Fruit fly (Drosophila melanogaster): ENCODE results near the gene CG7518.
A peak's percentile ranks its signal among the peaks of the same experiment; 100 is the strongest.

The CG7518 gene

DNA sequence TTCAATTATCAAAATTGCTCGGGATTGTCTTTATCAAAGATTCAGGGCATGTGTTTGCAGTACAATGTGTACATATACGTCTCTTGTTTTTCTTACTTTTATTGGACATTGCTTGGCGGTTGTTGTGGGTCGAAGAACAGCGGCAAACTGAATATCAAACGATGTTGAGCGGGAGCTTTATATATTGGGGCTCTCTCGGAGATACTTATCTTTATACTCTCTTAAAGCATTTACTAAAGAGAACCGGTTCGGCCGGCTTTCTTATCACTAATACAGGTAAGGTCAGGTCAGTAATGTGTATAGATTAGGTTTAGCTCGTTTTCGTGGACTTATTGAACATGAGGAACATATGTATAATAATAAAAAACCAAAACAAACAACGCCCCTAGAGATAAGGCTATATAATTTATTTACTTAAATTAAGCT is 53.4 kb downstream of the CG7518 start, which contains the start of gene CG7966:
CG7966 (minus strand) TSS at position 156 of the 426 bp plus-strand sequence.
- TF ChIP-seq net (GFP tag; optimal IDR thresholded peaks at IDR 0.05) (peak; percentile 31), topi (GFP tag; optimal IDR thresholded peaks at IDR 0.05) (peak; percentile 13), CG8119 (GFP tag; IDR thresholded peaks at IDR 0.05) (0 out of 3 replicates have a peak, but pooled peaks have one; percentile 51), CG9139 (GFP tag; optimal IDR thresholded peaks at IDR 0.05) (peak; percentile 52), Sox102F (GFP tag; optimal IDR thresholded peaks at IDR 0.05) (peak; percentile 67), CG1621 (tag; optimal IDR thresholded peaks at IDR 0.05) (peak; percentile 25), CG3032 (tag; optimal IDR thresholded peaks at IDR 0.05) (peak; percentile 23), CG10669 (GFP tag; optimal IDR thresholded peaks at IDR 0.05) (no peak), vri (GFP tag; optimal IDR thresholded peaks at IDR 0.05) (peak; percentile 92), eg (GFP tag; IDR thresholded peaks at IDR 0.05) (peak; percentile 46; the same call in 2 of the 3 replicates), Lpt (GFP tag; optimal IDR thresholded peaks at IDR 0.05) (peak; percentile 42), fd85E (GFP tag; optimal IDR thresholded peaks at IDR 0.05) (no peak), dsx (GFP tag; optimal IDR thresholded peaks at IDR 0.05; ENCODE audit: poor library complexity, severe bottlenecking) (peak; percentile 96), Eip78C (GFP tag) (peak; percentile 86), CG6792 (GFP tag; optimal IDR thresholded peaks at IDR 0.05) (peak; percentile 32), Sox14 (GFP tag; optimal IDR thresholded peaks at IDR 0.05) (no peak), ss (GFP tag; optimal IDR thresholded peaks at IDR 0.05) (peak in 1 of 2 experiments; percentile 47), acj6 (GFP tag; optimal IDR thresholded peaks at IDR 0.05) (no peak), CG3919 (GFP tag; optimal IDR thresholded peaks at IDR 0.05) (peak; percentile 53), CG6854 (GFP tag; optimal IDR thresholded peaks at IDR 0.05) (peak; percentile 81), CG15336 (GFP tag; IDR thresholded peaks at IDR 0.05) (peak; percentile 55; the same call in 1 of the 2 replicates), esn (GFP tag; optimal IDR thresholded peaks at IDR 0.05) (peak; percentile 49), Eip75B (GFP tag; optimal IDR thresholded peaks at IDR 0.05) (peak; percentile 58), fd59A (GFP tag; optimal IDR thresholded peaks at IDR 0.05) (no peak), svp (GFP tag) (peak; percentile 95), fkh (GFP tag; optimal IDR thresholded peaks at IDR 0.05) (peak; percentile 100)

DNA sequence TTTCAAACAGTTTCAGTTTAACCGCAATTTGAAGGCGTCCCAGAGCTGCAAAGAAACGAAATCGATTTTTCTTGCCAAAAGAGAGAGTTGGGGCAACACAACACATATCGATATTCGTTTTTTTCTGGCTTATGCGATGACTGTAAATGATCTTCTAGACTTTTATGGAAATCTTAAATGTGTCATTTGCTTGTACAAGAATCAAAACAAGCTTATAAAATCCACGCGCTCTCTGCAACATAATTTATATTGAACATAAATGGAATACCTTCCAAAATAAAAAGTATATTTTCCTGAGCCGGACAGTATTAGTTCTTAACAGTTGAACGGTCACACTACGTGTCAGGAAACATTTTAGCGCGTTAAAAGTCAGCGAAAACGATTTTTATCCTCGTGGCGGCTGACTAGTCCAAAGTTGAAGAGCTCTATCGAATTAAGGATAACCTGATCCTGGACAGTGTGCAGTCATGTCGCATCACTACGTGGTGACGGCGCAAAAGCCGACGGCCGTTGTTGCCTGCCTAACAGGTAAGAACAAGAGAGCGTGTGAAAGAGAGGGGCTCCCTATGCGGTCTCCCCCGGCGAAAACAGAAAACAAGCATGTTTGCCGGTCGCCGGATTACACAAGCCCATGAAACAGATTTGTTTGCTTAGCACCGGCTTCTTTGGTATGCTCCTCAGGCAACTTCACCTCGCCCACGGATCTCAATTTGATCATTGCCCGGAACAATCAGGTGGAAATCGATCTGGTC is 54.2 kb downstream of the CG7518 start, which contains the start of gene pic:
pic (plus strand) TSS at position 304 of the 752 bp plus-strand sequence.
- peak; percentile 98 for TF ChIP-seq CG6276 (GFP tag; optimal IDR thresholded peaks at IDR 0.05)
- TF ChIP-seq fkh (GFP tag; optimal IDR thresholded peaks at IDR 0.05), result peak; percentile 60
- TF ChIP-seq CG6854 (GFP tag; optimal IDR thresholded peaks at IDR 0.05), result no peak

DNA sequence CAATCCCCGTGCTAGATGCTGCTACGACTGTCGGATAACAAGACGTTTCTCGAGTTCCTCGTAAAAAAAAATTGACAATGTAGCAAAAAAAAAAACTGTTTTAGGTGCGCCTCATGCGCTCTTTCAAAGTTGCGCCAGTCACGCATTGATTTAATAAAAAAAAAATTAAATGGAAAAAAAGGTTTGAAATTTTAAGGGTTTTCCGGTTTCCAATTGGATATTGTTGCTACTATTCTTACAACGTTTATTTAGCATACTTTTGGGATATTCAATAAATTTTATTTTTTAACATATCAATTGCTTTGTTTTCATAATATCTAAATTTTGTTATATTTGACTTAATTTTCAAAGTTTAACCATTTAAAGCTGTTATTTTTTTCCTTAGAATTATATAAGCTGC is 58.7 kb downstream of the CG7518 start:
- TF ChIP-seq CG8119 (GFP tag; IDR thresholded peaks at IDR 0.05) (no peak), Eip78C (GFP tag) (no peak), acj6 (GFP tag; optimal IDR thresholded peaks at IDR 0.05) (no peak), CG11762 (GFP tag; optimal IDR thresholded peaks at IDR 0.05; ENCODE audit: insufficient read depth) (no peak)

DNA sequence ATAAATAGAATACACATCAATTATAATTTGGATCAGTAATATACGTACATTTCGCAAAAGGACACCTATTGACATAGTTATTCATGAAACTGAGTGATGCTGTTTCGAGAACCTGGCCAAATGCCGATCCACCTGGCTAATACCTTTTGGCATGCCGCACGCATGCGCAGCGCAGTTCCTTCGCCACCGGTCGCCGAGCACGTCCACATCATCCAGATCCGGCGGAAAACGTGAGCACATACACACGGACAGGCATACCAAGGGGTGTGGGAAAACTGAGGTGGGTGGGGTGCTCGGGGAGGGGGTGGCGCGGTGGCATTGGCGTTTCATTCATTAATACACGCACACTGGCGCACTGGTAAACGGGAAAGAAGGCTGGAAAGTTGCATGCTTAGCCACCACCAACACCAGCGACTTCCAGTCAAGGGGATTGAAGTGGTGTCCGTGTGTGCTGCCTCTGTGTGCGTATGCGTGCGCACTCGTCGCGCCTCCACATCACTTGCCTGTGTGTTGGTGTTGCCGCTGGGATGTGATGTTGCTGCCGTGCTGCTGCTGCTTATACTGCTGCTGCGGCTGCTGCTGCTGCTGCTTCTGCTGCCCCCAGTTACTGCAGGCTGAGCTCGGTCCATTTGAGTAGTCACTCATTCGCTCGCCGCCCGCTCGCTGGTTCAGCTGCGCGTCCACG is 59.4 kb downstream of the CG7518 start, which contains the start of gene sim:
sim (plus strand) TSS at position 635 of the 685 bp plus-strand sequence.
- TF ChIP-seq CG3919 (GFP tag; optimal IDR thresholded peaks at IDR 0.05), result peak; percentile 46
- no peak for TF ChIP-seq dac (GFP tag; optimal IDR thresholded peaks at IDR 0.05)
- TF ChIP-seq eg (GFP tag; IDR thresholded peaks at IDR 0.05), result 0 out of 3 replicates have a peak, but pooled peaks have one; percentile 28
- TF ChIP-seq ss (GFP tag; optimal IDR thresholded peaks at IDR 0.05), result peak in 1 of 2 experiments; percentile 42
- no peak for TF ChIP-seq Hr38 (GFP tag; optimal IDR thresholded peaks at IDR 0.05)
